Fruit fly (Drosophila melanogaster) whole organism, embryonic: Measurements from ENCODE around the gene CG34008.

Source experiments
- Abd-B ChIP-seq: fragments of 200-800 bp; sonication (Bioruptor generic); optimal IDR thresholded peaks from 2 replicates; lab custom pipeline; 2018; ENCODE audit warnings: missing biosample characterization, mild to moderate bottlenecking, missing genetic modification characterization, moderate library complexity
- Adf1 ChIP-seq: fragments of 200-800 bp; sonication (Bioruptor generic); IDR thresholded peaks from 2 replicates; pipeline ENCODE4 v1.3.6; 2022; ENCODE audit warnings: missing biosample characterization, missing genetic modification characterization
- Bgb ChIP-seq: fragments of 200-800 bp; sonication (Bioruptor generic); IDR thresholded peaks from 2 replicates; pipeline ENCODE4 v1.3.6; 2022; ENCODE audit warnings: missing biosample characterization, missing genetic modification characterization; ENCODE audit not compliant: partially characterized antibody
- CG1024 ChIP-seq: fragments of 200-800 bp; sonication (Bioruptor generic); IDR thresholded peaks from 2 replicates; pipeline ENCODE4 v1.3.6; 2022; ENCODE audit warnings: missing biosample characterization, missing genetic modification characterization
- CG11504 ChIP-seq: fragments of 200-800 bp; sonication (Bioruptor generic); optimal IDR thresholded peaks from 3 replicates; lab custom pipeline; 2019; ENCODE audit warnings: missing biosample characterization, mild to moderate bottlenecking, missing genetic modification characterization, moderate library complexity
- CG13775 ChIP-seq: fragments of 200-800 bp; sonication (Bioruptor generic); optimal IDR thresholded peaks from 3 replicates; lab custom pipeline; 2017; ENCODE audit warnings: missing biosample characterization, mild to moderate bottlenecking, missing genetic modification characterization
- CG15269 ChIP-seq: fragments of 200-800 bp; sonication (Bioruptor generic); optimal IDR thresholded peaks from 2 replicates; lab custom pipeline; 2018; ENCODE audit warnings: missing biosample characterization, mild to moderate bottlenecking, missing genetic modification characterization, moderate library complexity
- CG15601 ChIP-seq: fragments of 200-800 bp; sonication (Bioruptor generic); optimal IDR thresholded peaks from 3 replicates; lab custom pipeline; 2019; ENCODE audit warnings: missing biosample characterization, mild to moderate bottlenecking, missing genetic modification characterization, moderate library complexity
- CG16863 ChIP-seq: fragments of 200-800 bp; sonication (Bioruptor generic); optimal IDR thresholded peaks from 3 replicates; lab custom pipeline; 2016; ENCODE audit warnings: missing biosample characterization, missing genetic modification characterization
- CG17802 ChIP-seq: fragments of 200-800 bp; sonication (Bioruptor generic); optimal IDR thresholded peaks from 2 replicates; lab custom pipeline; 2018; ENCODE audit warnings: missing biosample characterization, mild to moderate bottlenecking, missing genetic modification characterization, moderate library complexity
- CG1832 ChIP-seq: fragments of 200-800 bp; sonication (Bioruptor generic); optimal IDR thresholded peaks from 2 replicates; lab custom pipeline; 2017; ENCODE audit warnings: missing biosample characterization, mild to moderate bottlenecking, missing genetic modification characterization, inconsistent platforms
- CG2875 ChIP-seq: fragments of 200-800 bp; sonication (Bioruptor generic); optimal IDR thresholded peaks from 2 replicates; lab custom pipeline; 2017; ENCODE audit warnings: missing biosample characterization, mild to moderate bottlenecking, missing genetic modification characterization, missing genetic modification reagents
- CG3726 ChIP-seq: fragments of 200-800 bp; sonication (Bioruptor generic); IDR thresholded peaks from 3 replicates; pipeline ENCODE4, ENCODE4 v1.3.6; 2022; ENCODE audit warnings: missing biosample characterization, missing genetic modification characterization
- CG4282 ChIP-seq: fragments of 200-800 bp; sonication (Bioruptor generic); optimal IDR thresholded peaks from 2 replicates; lab custom pipeline; 2016; ENCODE audit warnings: missing biosample characterization, missing genetic modification characterization
- CG5953 ChIP-seq: fragments of 200-800 bp; sonication (Bioruptor generic); IDR thresholded peaks from 2 replicates; pipeline ENCODE4 v1.3.6; 2022; ENCODE audit warnings: missing biosample characterization, missing genetic modification characterization
- CG6791 ChIP-seq: fragments of 200-800 bp; sonication (Bioruptor generic); IDR thresholded peaks from 3 replicates; pipeline ENCODE4 v1.3.6; 2022; ENCODE audit warnings: missing biosample characterization, missing genetic modification characterization; ENCODE audit not compliant: partially characterized antibody
- CG7372 ChIP-seq: fragments of 200-800 bp; sonication (Bioruptor generic); IDR thresholded peaks from 2 replicates; pipeline ENCODE4 v1.3.6; 2022; ENCODE audit warnings: missing biosample characterization, missing genetic modification characterization
- CG7786 ChIP-seq: fragments of 200-800 bp; sonication (Bioruptor generic); optimal IDR thresholded peaks from 2 replicates; lab custom pipeline; 2016; ENCODE audit warnings: missing biosample characterization, missing genetic modification characterization
- D ChIP-seq, 2 experiments: fragments of 200-800 bp in 1 of 2; fragments of >200 bp in 1 of 2; sonication (Bioruptor generic) in 1 of 2; optimal IDR thresholded peaks; 2 replicates in 1 of 2; 3 replicates in 1 of 2; lab custom pipeline; 2017; ENCODE audit warnings: mild to moderate bottlenecking in 1 of 2, missing biosample characterization in 1 of 2, missing genetic modification characterization in 1 of 2, missing genetic modification reagents in 1 of 2
- ERR ChIP-seq: fragments of 200-800 bp; sonication (Bioruptor generic); optimal IDR thresholded peaks from 2 replicates; lab custom pipeline; 2016; ENCODE audit warnings: missing biosample characterization, missing genetic modification characterization
- Gug ChIP-seq: fragments of 200-800 bp; sonication (Bioruptor generic); IDR thresholded peaks from 4 replicates; pipeline ENCODE4 v1.3.6; 2022; ENCODE audit warnings: missing biosample characterization, missing genetic modification characterization
- HLH54F ChIP-seq: fragments of 200-800 bp; sonication (Bioruptor generic); optimal IDR thresholded peaks from 3 replicates; lab custom pipeline; 2016; ENCODE audit warnings: missing biosample characterization, missing genetic modification characterization
- Med ChIP-seq: fragments of 200-800 bp; sonication (Bioruptor generic); peaks from one replicate; lab custom pipeline; 2016; ENCODE audit warnings: missing biosample characterization, missing genetic modification characterization, mild to moderate bottlenecking, inconsistent platforms, moderate library complexity
- Sin3A ChIP-seq: fragments of >200 bp; optimal IDR thresholded peaks from 2 replicates; lab custom pipeline; 2018
- Spps ChIP-seq: fragments of 200-800 bp; sonication (Bioruptor generic); optimal IDR thresholded peaks from 2 replicates; lab custom pipeline; 2018; ENCODE audit warnings: missing biosample characterization, mild to moderate bottlenecking, missing genetic modification characterization
- ase ChIP-seq: fragments of 200-800 bp; sonication (Bioruptor generic); IDR thresholded peaks from 3 replicates; pipeline ENCODE4 v1.3.6; 2022; ENCODE audit warnings: missing biosample characterization, missing genetic modification characterization
- az2 ChIP-seq: fragments of 200-800 bp; sonication (Bioruptor generic); optimal IDR thresholded peaks from 3 replicates; lab custom pipeline; 2016; ENCODE audit warnings: missing biosample characterization, missing genetic modification characterization
- bsh ChIP-seq, 2 experiments: fragments of 200-800 bp; sonication (Bioruptor generic); optimal IDR thresholded peaks; 2 replicates each; lab custom pipeline; 2017 to 2018; ENCODE audit warnings: mild to moderate bottlenecking in 2 of 2, missing biosample characterization in 2 of 2, missing genetic modification characterization in 2 of 2, moderate library complexity in 1 of 2
- chinmo ChIP-seq: fragments of 200-800 bp; sonication (Bioruptor generic); IDR thresholded peaks from 4 replicates; pipeline ENCODE4 v1.3.6; 2022; ENCODE audit warnings: missing biosample characterization, missing genetic modification characterization; ENCODE audit not compliant: partially characterized antibody
- cwo ChIP-seq: fragments of 200-800 bp; sonication (Bioruptor generic); optimal IDR thresholded peaks from 3 replicates; lab custom pipeline; 2017; ENCODE audit warnings: missing biosample characterization, missing genetic modification characterization, mild to moderate bottlenecking, moderate library complexity, missing genetic modification reagents
- da ChIP-seq: fragments of 200-800 bp; sonication (Bioruptor generic); optimal IDR thresholded peaks from 2 replicates; lab custom pipeline; 2016; ENCODE audit warnings: missing biosample characterization, missing genetic modification characterization
- exex ChIP-seq: fragments of 200-800 bp; sonication (Bioruptor generic); optimal IDR thresholded peaks from 4 replicates; lab custom pipeline; 2018; ENCODE audit warnings: missing biosample characterization, mild to moderate bottlenecking, missing genetic modification characterization, moderate library complexity
- fru ChIP-seq: fragments of >200 bp; optimal IDR thresholded peaks from 2 replicates; lab custom pipeline; 2017
- fu2 ChIP-seq: fragments of 200-800 bp; sonication (Bioruptor generic); optimal IDR thresholded peaks from 2 replicates; lab custom pipeline; 2016; ENCODE audit warnings: missing biosample characterization, missing genetic modification characterization
- grau ChIP-seq: fragments of 200-800 bp; optimal IDR thresholded peaks from 3 replicates; lab custom pipeline; 2019; ENCODE audit warnings: missing biosample characterization, mild to moderate bottlenecking, missing genetic modification characterization, moderate library complexity
- grn ChIP-seq: fragments of 200-800 bp; sonication (Bioruptor generic); optimal IDR thresholded peaks from 3 replicates; lab custom pipeline; 2017; ENCODE audit warnings: missing biosample characterization, missing genetic modification characterization
- her ChIP-seq: fragments of 200-800 bp; sonication (Bioruptor generic); optimal IDR thresholded peaks from 2 replicates; lab custom pipeline; 2016; ENCODE audit warnings: missing biosample characterization, missing genetic modification characterization
- insv ChIP-seq, 2 experiments: fragments of 200-800 bp; sonication (Bioruptor generic); optimal IDR thresholded peaks; 3 replicates each; lab custom pipeline; 2016 to 2018; ENCODE audit warnings: missing biosample characterization in 2 of 2, missing genetic modification characterization in 2 of 2
- inv ChIP-seq: fragments of 200-800 bp; sonication (Bioruptor generic); IDR thresholded peaks from 2 replicates; pipeline ENCODE4 v1.3.6; 2022; ENCODE audit warnings: missing biosample characterization, missing genetic modification characterization; ENCODE audit not compliant: partially characterized antibody
- klu ChIP-seq: fragments of 200-800 bp; sonication (Bioruptor generic); IDR thresholded peaks from 2 replicates; pipeline ENCODE4 v1.3.6; 2022; ENCODE audit warnings: missing biosample characterization, missing genetic modification characterization
- lbe ChIP-seq: fragments of 200-800 bp; sonication (Bioruptor generic); optimal IDR thresholded peaks from 2 replicates; lab custom pipeline; 2016; ENCODE audit warnings: missing biosample characterization, mild to moderate bottlenecking, missing genetic modification characterization
- ranshi ChIP-seq: fragments of 200-800 bp; sonication (Bioruptor generic); IDR thresholded peaks from 2 replicates; pipeline ENCODE4 v1.3.6; 2022; ENCODE audit warnings: missing biosample characterization, missing genetic modification characterization
- row ChIP-seq: fragments of 200-800 bp; sonication (Bioruptor generic); IDR thresholded peaks from 3 replicates; pipeline ENCODE4 v1.3.6; 2022; ENCODE audit warnings: missing biosample characterization, missing genetic modification characterization
- scrt ChIP-seq: fragments of 200-800 bp; sonication (Bioruptor generic); optimal IDR thresholded peaks from 2 replicates; lab custom pipeline; 2018; ENCODE audit warnings: missing biosample characterization, mild to moderate bottlenecking, missing genetic modification characterization, moderate library complexity
- slbo ChIP-seq: fragments of 200-800 bp; sonication (Bioruptor generic); IDR thresholded peaks from 2 replicates; pipeline ENCODE4 v1.3.6; 2022; ENCODE audit warnings: missing biosample characterization, missing genetic modification characterization
- sug ChIP-seq: fragments of 200-800 bp; optimal IDR thresholded peaks from 2 replicates; lab custom pipeline; 2019; ENCODE audit warnings: missing biosample characterization, mild to moderate bottlenecking, missing genetic modification characterization, moderate library complexity
- tll ChIP-seq, 2 experiments: fragments of 200-800 bp in 1 of 2; fragments of >200 bp in 1 of 2; sonication (Bioruptor generic) in 1 of 2; optimal IDR thresholded peaks; 2 replicates each; lab custom pipeline; 2017 to 2019; ENCODE audit warnings: missing biosample characterization in 2 of 2, missing genetic modification characterization in 2 of 2, mild to moderate bottlenecking in 1 of 2, moderate library complexity in 1 of 2
- tna ChIP-seq: fragments of 200-800 bp; sonication (Bioruptor generic); IDR thresholded peaks from 2 replicates; pipeline ENCODE4 v1.3.6; 2022; ENCODE audit warnings: missing biosample characterization, missing genetic modification characterization; ENCODE audit not compliant: partially characterized antibody
- toy ChIP-seq: fragments of 200-800 bp; sonication (Bioruptor generic); IDR thresholded peaks from 2 replicates; pipeline ENCODE4 v1.3.6; 2022; ENCODE audit warnings: missing biosample characterization, missing genetic modification characterization
- ttk ChIP-seq: fragments of 200-800 bp; sonication (Bioruptor generic); IDR thresholded peaks from 2 replicates; pipeline ENCODE4 v2.1.2; 2022; ENCODE audit warnings: missing biosample characterization, missing genetic modification characterization

The CG34008 gene

dm6 chr3R:20579816-20580215 lies 1.5 kb downstream of the CG34008 start, which contains the start of the genes EloB and Srp14 (continued):
- TF ChIP-seq D (optimal IDR thresholded peaks at IDR 0.05; lab: Kevin White, UChicago) (no peak), D (GFP tag; optimal IDR thresholded peaks at IDR 0.05; lab: Kevin White, UChicago) (peak; percentile 24), CG1832 (GFP tag; lab: Kevin White, UChicago) (no peak), CG5953 (GFP tag; lab: Robert Waterston, UW) (0 out of 2 replicates have a peak, but pooled peaks have one; percentile 20), ERR (peak; percentile 68), exex (tag; lab: Kevin White, UChicago) (no peak), CG11504 (no peak), Sin3A (lab: Kevin White, UChicago) (peak; percentile 95), ranshi (no peak), row (GFP tag; lab: Robert Waterston, UW) (peak; percentile 91), CG15269 (tag; lab: Kevin White, UChicago) (no peak), ttk (GFP tag; lab: Robert Waterston, UW) (peak; percentile 55; the same call in 1 of the 2 replicates), slbo (GFP tag; lab: Robert Waterston, UW) (peak; percentile 89), inv (GFP tag; lab: Robert Waterston, UW) (peak; percentile 97), lbe (GFP tag; lab: Kevin White, UChicago) (peak; percentile 85), Abd-B (GFP tag; lab: Kevin White, UChicago) (no peak), CG16863 (GFP tag; lab: Kevin White, UChicago) (peak; percentile 74), HLH54F (GFP tag; lab: Kevin White, UChicago) (peak; percentile 80), CG1024 (GFP tag; lab: Robert Waterston, UW) (peak; percentile 75), chinmo (GFP tag; lab: Robert Waterston, UW) (peak; percentile 92), CG6791 (GFP tag; lab: Robert Waterston, UW) (peak; percentile 96), grn (GFP tag; lab: Kevin White, UChicago) (no peak), insv (GFP tag; optimal IDR thresholded peaks at IDR 0.05; lab: Kevin White, UChicago) (peak in 1 of 2 experiments; percentile 52), Bgb (GFP tag; lab: Robert Waterston, UW) (peak; percentile 97), tll (GFP tag; optimal IDR thresholded peaks at IDR 0.05; lab: Kevin White, UChicago) (peak in 1 of 2 experiments; percentile 28), CG3726 (0 out of 3 replicates have a peak, but pooled peaks have one; percentile 13), CG13775 (GFP tag; lab: Kevin White, UChicago) (peak; percentile 87), bsh (GFP tag; optimal IDR thresholded peaks at IDR 0.05; lab: Kevin White, UChicago) (peak in 1 of 2 experiments; percentile 82), CG15601 (peak; percentile 84), ase (GFP tag; lab: Robert Waterston, UW) (peak; percentile 64; the same call in 1 of the 3 replicates), CG7786 (GFP tag; lab: Kevin White, UChicago) (peak; percentile 82), Adf1 (GFP tag; lab: Robert Waterston, UW) (peak; percentile 57), her (peak; percentile 65), sug (tag; lab: Kevin White, UChicago) (peak; percentile 87), grau (peak; percentile 84), tna (GFP tag; lab: Robert Waterston, UW) (peak; percentile 90), toy (0 out of 2 replicates have a peak, but pooled peaks have one; percentile 9), CG17802 (tag; lab: Kevin White, UChicago) (peak; percentile 23), CG7372 (peak; percentile 49; the same call in 1 of the 2 replicates), Spps (peak; percentile 63), scrt (GFP tag; lab: Kevin White, UChicago) (peak; percentile 71), az2 (GFP tag; lab: Kevin White, UChicago) (peak; percentile 78), cwo (GFP tag; lab: Kevin White, UChicago) (peak; percentile 52), Med (peak; percentile 98), CG2875 (GFP tag; lab: Kevin White, UChicago) (peak; percentile 42), da (peak; percentile 31), fu2 (GFP tag; lab: Kevin White, UChicago) (peak; percentile 73), fru (no peak), CG4282 (GFP tag; lab: Kevin White, UChicago) (peak; percentile 39), Gug (GFP tag; lab: Robert Waterston, UW) (peak; percentile 86), klu (GFP tag; lab: Robert Waterston, UW) (peak; percentile 58; the same call in 1 of the 2 replicates)
